Worm (Caenorhabditis elegans): ENCODE results near the gene sdz-38.

The sdz-38 gene

ce11 chrII:9976405-9976804 is 5.3 kb downstream of the sdz-38 start, which contains the start of gene R53.8:
Gene R53.8, plus strand, starts transcription at chrII:9976705.
- no peak for TF ChIP-seq snpc-3.4 (tag; optimal IDR thresholded peaks at IDR 0.05)
- TF ChIP-seq nfya-1 (tag; optimal IDR thresholded peaks at IDR 0.05; ENCODE audit: borderline replicate concordance, insufficient read depth), result no peak
- TF ChIP-seq cebp-2 (GFP tag; IDR thresholded peaks at IDR 0.05), result no peak
- TF ChIP-seq tbx-9 (tag; optimal IDR thresholded peaks at IDR 0.05; ENCODE audit: borderline replicate concordance), result no peak
- TF ChIP-seq ceh-79 (tag; optimal IDR thresholded peaks at IDR 0.05), result no peak
- no peak for TF ChIP-seq hmg-1.2 (GFP tag; IDR thresholded peaks at IDR 0.05)
- TF ChIP-seq ets-4 (GFP tag; optimal IDR thresholded peaks at IDR 0.05), result no peak
- no peak for TF ChIP-seq lsy-27 (tag; optimal IDR thresholded peaks at IDR 0.05; ENCODE audit: borderline replicate concordance, insufficient read depth)
- no peak for TF ChIP-seq zim-3 (tag; optimal IDR thresholded peaks at IDR 0.05)
- TF ChIP-seq nfyb-1 (GFP tag; IDR thresholded peaks at IDR 0.05), result no peak
- TF ChIP-seq repo-1 (tag; optimal IDR thresholded peaks at IDR 0.05), result no peak
- no peak for TF ChIP-seq athp-1 (tag; optimal IDR thresholded peaks at IDR 0.05)
- TF ChIP-seq aptf-2 (GFP tag; conservative IDR thresholded peaks at IDR 0.05), result no peak
- no peak for TF ChIP-seq dox-1 (GFP tag; IDR thresholded peaks at IDR 0.05)
- TF ChIP-seq ceh-58 (GFP tag; IDR thresholded peaks at IDR 0.05), result no peak

ce11 chrII:9974967-9975366 is 6.7 kb downstream of the sdz-38 start, which contains the start of gene aakg-5:
Gene aakg-5, minus strand, starts transcription at chrII:9975125.
- peak; percentile 78 for TF ChIP-seq pha-4 (tag; optimal IDR thresholded peaks at IDR 0.05)
- no peak for TF ChIP-seq aptf-2 (GFP tag; conservative IDR thresholded peaks at IDR 0.05)
- TF ChIP-seq bed-2 (GFP tag; IDR thresholded peaks at IDR 0.05), result no peak
- peak; percentile 16 for TF ChIP-seq lin-54 (GFP tag; optimal IDR thresholded peaks at IDR 0.05)
- no peak for TF ChIP-seq ceh-91 (GFP tag; IDR thresholded peaks at IDR 0.05)
- TF ChIP-seq egrh-3 (GFP tag; IDR thresholded peaks at IDR 0.05), result 0 out of 2 replicates have a peak, but pooled peaks have one; percentile 16
- peak; percentile 22 for TF ChIP-seq madf-10 (tag; optimal IDR thresholded peaks at IDR 0.05)
- peak; percentile 28; the same call in 1 of the 2 replicates for TF ChIP-seq attf-3 (GFP tag; conservative IDR thresholded peaks at IDR 0.05)
- TF ChIP-seq egl-18 (GFP tag; IDR thresholded peaks at IDR 0.05), result 0 out of 2 replicates have a peak, but pooled peaks have one; percentile 6
- TF ChIP-seq atf-7 (tag; optimal IDR thresholded peaks at IDR 0.05), result no peak
- no peak for TF ChIP-seq Y95B8A.8 (GFP tag; IDR thresholded peaks at IDR 0.05)
- TF ChIP-seq ceh-27 (GFP tag; optimal IDR thresholded peaks at IDR 0.05), result peak; percentile 29
- no peak for TF ChIP-seq madf-3 (GFP tag; IDR thresholded peaks at IDR 0.05)
- TF ChIP-seq nhr-80 (tag; optimal IDR thresholded peaks at IDR 0.05), result peak; percentile 84
- no peak for TF ChIP-seq B0336.3 (GFP tag; IDR thresholded peaks at IDR 0.05)
- peak; percentile 77 for TF ChIP-seq lin-40 (tag; optimal IDR thresholded peaks at IDR 0.05)
- peak; percentile 42; the same call in 1 of the 2 replicates for TF ChIP-seq cebp-1 (GFP tag; IDR thresholded peaks at IDR 0.05)
- no peak for TF ChIP-seq cebp-1 (tag; optimal IDR thresholded peaks at IDR 0.05)
- peak; percentile 42 for TF ChIP-seq attf-5 (GFP tag; optimal IDR thresholded peaks at IDR 0.05)
- TF ChIP-seq nfyb-1 (GFP tag; IDR thresholded peaks at IDR 0.05), result 0 out of 2 replicates have a peak, but pooled peaks have one; percentile 35
- peak; percentile 35 for TF ChIP-seq tbp1 (GFP tag; optimal IDR thresholded peaks at IDR 0.05)
- no peak for TF ChIP-seq ztf-3 (GFP tag; optimal IDR thresholded peaks at IDR 0.05)
- TF ChIP-seq ztf-22 (GFP tag; optimal IDR thresholded peaks at IDR 0.05), result no peak
- TF ChIP-seq let-607 (tag; optimal IDR thresholded peaks at IDR 0.05), result peak in 1 of 2 experiments; percentile 28
- peak; percentile 24 for TF ChIP-seq gei-17 (GFP tag; optimal IDR thresholded peaks at IDR 0.05)
- TF ChIP-seq bed-1 (GFP tag; IDR thresholded peaks at IDR 0.05), result no peak
- TF ChIP-seq lsl-1 (GFP tag; optimal IDR thresholded peaks at IDR 0.05), result no peak
- no peak for TF ChIP-seq mxl-1 (tag; optimal IDR thresholded peaks at IDR 0.05)
- peak; percentile 91 for TF ChIP-seq hmg-1.2 (GFP tag; IDR thresholded peaks at IDR 0.05)
- no peak for TF ChIP-seq madf-6 (GFP tag; IDR thresholded peaks at IDR 0.05)
- TF ChIP-seq F33H1.4 (GFP tag; IDR thresholded peaks at IDR 0.05), result no peak
- no peak for TF ChIP-seq hrde-1 (tag; optimal IDR thresholded peaks at IDR 0.05; ENCODE audit: borderline replicate concordance)
- TF ChIP-seq ekl-4 (GFP tag; IDR thresholded peaks at IDR 0.05), result peak; percentile 44; the same call in 1 of the 2 replicates
- TF ChIP-seq K12H6.12 (tag; optimal IDR thresholded peaks at IDR 0.05), result peak; percentile 62
- TF ChIP-seq dox-1 (GFP tag; IDR thresholded peaks at IDR 0.05), result peak; percentile 70
- TF ChIP-seq F55B11.4 (tag; optimal IDR thresholded peaks at IDR 0.05; ENCODE audit: borderline replicate concordance, insufficient read depth), result no peak
